Worm (Caenorhabditis elegans) whole organism, late embryonic: ENCODE data around the gene scl-7.

Experiments
- C38D4.7 ChIP-seq: fragments of 200-800 bp; sonication (Bioruptor generic); optimal IDR thresholded peaks from 2 replicates; lab custom pipeline; 2018; ENCODE audit warnings: mild to moderate bottlenecking, missing genetic modification characterization, moderate library complexity, missing compliant biosample characterization
- F13H6.1 ChIP-seq: sonication (generic microtip); optimal IDR thresholded peaks from 2 replicates; lab custom pipeline; 2016; ENCODE audit warnings: missing genetic modification characterization, missing compliant biosample characterization
- K09A11.1 ChIP-seq: sonication (generic microtip); optimal IDR thresholded peaks from 2 replicates; lab custom pipeline; 2017; ENCODE audit warnings: antibody characterized with exemption, mild to moderate bottlenecking, missing genetic modification characterization, missing compliant biosample characterization; ENCODE audit not compliant: insufficient read depth
- T23F11.4 ChIP-seq: fragments of 200-800 bp; sonication (Bioruptor generic); optimal IDR thresholded peaks from 2 replicates; lab custom pipeline; 2018; ENCODE audit warnings: mild to moderate bottlenecking, missing genetic modification characterization, missing compliant biosample characterization
- ahr-1 ChIP-seq: sonication (generic microtip); optimal IDR thresholded peaks from 2 replicates; lab custom pipeline; 2016; ENCODE audit warnings: missing genetic modification characterization, missing compliant biosample characterization
- ceh-18 ChIP-seq: sonication (generic microtip); optimal IDR thresholded peaks from 2 replicates; lab custom pipeline; 2016; ENCODE audit warnings: missing genetic modification characterization, missing compliant biosample characterization
- ceh-19 ChIP-seq: fragments of 200-800 bp; sonication (Bioruptor generic); optimal IDR thresholded peaks from 2 replicates; lab custom pipeline; 2018; ENCODE audit warnings: mild to moderate bottlenecking, missing genetic modification characterization, missing compliant biosample characterization
- ceh-30 ChIP-seq: fragments of 150-350 bp; optimal IDR thresholded peaks from 2 replicates; lab custom pipeline; 2014; ENCODE audit warnings: missing biosample characterization, missing genetic modification characterization
- ceh-34 ChIP-seq: sonication (generic microtip); optimal IDR thresholded peaks from 2 replicates; lab custom pipeline; 2016; ENCODE audit warnings: mild to moderate bottlenecking, missing genetic modification characterization, missing compliant biosample characterization
- ceh-45 ChIP-seq: fragments of 200-800 bp; sonication (Bioruptor generic); IDR thresholded peaks from 2 replicates; pipeline ENCODE4 v1.3.6; 2022; ENCODE audit warnings: missing genetic modification reagents, missing genetic modification characterization, missing compliant biosample characterization
- ceh-9 ChIP-seq: sonication (generic microtip); optimal IDR thresholded peaks from 2 replicates; lab custom pipeline; 2016; ENCODE audit warnings: mild to moderate bottlenecking, missing genetic modification characterization, inconsistent platforms, missing compliant biosample characterization
- che-1 ChIP-seq: sonication (generic microtip); optimal IDR thresholded peaks from 2 replicates; lab custom pipeline; 2016; ENCODE audit warnings: mild to moderate bottlenecking, missing genetic modification characterization, missing compliant biosample characterization
- dve-1 ChIP-seq: sonication (generic microtip); optimal IDR thresholded peaks from 2 replicates; lab custom pipeline; 2017; ENCODE audit warnings: antibody characterized with exemption, mild to moderate bottlenecking, missing genetic modification characterization, missing compliant biosample characterization
- elt-4 ChIP-seq: sonication (generic microtip); optimal IDR thresholded peaks from 2 replicates; lab custom pipeline; 2016; ENCODE audit warnings: missing genetic modification characterization, missing compliant biosample characterization
- ets-4 ChIP-seq: sonication (generic microtip); optimal IDR thresholded peaks from 2 replicates; lab custom pipeline; 2016; ENCODE audit warnings: missing genetic modification characterization, missing compliant biosample characterization
- eyg-1 ChIP-seq: sonication (generic microtip); optimal IDR thresholded peaks from 2 replicates; lab custom pipeline; 2016; ENCODE audit warnings: missing genotype, missing genetic modification characterization, missing compliant biosample characterization
- gmeb-2 ChIP-seq: sonication (generic microtip); optimal IDR thresholded peaks from 2 replicates; lab custom pipeline; 2016; ENCODE audit warnings: missing genetic modification characterization, inconsistent platforms, missing compliant biosample characterization
- hlh-6 ChIP-seq: sonication (generic microtip); optimal IDR thresholded peaks from 2 replicates; lab custom pipeline; 2016; ENCODE audit warnings: missing genotype, missing genetic modification characterization, missing compliant biosample characterization
- lin-11 ChIP-seq: fragments of 200-800 bp; sonication (Bioruptor generic); optimal IDR thresholded peaks from 2 replicates; lab custom pipeline; 2018; ENCODE audit warnings: mild to moderate bottlenecking, missing genetic modification characterization, missing compliant biosample characterization
- madf-2 ChIP-seq: sonication (generic microtip); optimal IDR thresholded peaks from 2 replicates; lab custom pipeline; 2017; ENCODE audit warnings: missing genetic modification characterization, missing compliant biosample characterization
- nfya-1 ChIP-seq: sonication (generic microtip); optimal IDR thresholded peaks from 2 replicates; lab custom pipeline; 2017; ENCODE audit warnings: missing genetic modification characterization, mild to moderate bottlenecking, missing compliant biosample characterization, antibody characterized with exemption, moderate library complexity
- nhr-11 ChIP-seq: fragments of 150-350 bp; optimal IDR thresholded peaks from 2 replicates; lab custom pipeline; 2014; ENCODE audit warnings: missing biosample characterization, missing genetic modification characterization
- pat-9 ChIP-seq: fragments of 200-800 bp; sonication (Bioruptor generic); optimal IDR thresholded peaks from 2 replicates; lab custom pipeline; 2018; ENCODE audit warnings: mild to moderate bottlenecking, missing genetic modification characterization, moderate library complexity, missing compliant biosample characterization
- pha-4 ChIP-seq: fragments of 150-350 bp; optimal IDR thresholded peaks from 2 replicates; lab custom pipeline; 2018; ENCODE audit warnings: missing biosample characterization, missing genetic modification reagents, missing genetic modification characterization
- pqm-1 ChIP-seq: sonication (generic microtip); optimal IDR thresholded peaks from 2 replicates; lab custom pipeline; 2016; ENCODE audit warnings: missing genetic modification characterization, missing compliant biosample characterization
- ref-2 ChIP-seq: sonication (generic microtip); optimal IDR thresholded peaks from 2 replicates; lab custom pipeline; 2016; ENCODE audit warnings: missing genetic modification characterization, missing compliant biosample characterization
- sox-2 ChIP-seq: fragments of 200-800 bp; sonication (Bioruptor generic); IDR thresholded peaks from 2 replicates; pipeline ENCODE4 v1.3.6; 2022; ENCODE audit warnings: missing genetic modification reagents, missing genetic modification characterization, missing compliant biosample characterization
- sox-4 ChIP-seq: sonication (generic microtip); optimal IDR thresholded peaks from 2 replicates; lab custom pipeline; 2017; ENCODE audit warnings: mild to moderate bottlenecking, missing genetic modification characterization, inconsistent platforms, missing compliant biosample characterization
- syd-9 ChIP-seq: sonication (generic microtip); optimal IDR thresholded peaks from 2 replicates; lab custom pipeline; 2016; ENCODE audit warnings: mild to moderate bottlenecking, missing genetic modification characterization, moderate library complexity, missing compliant biosample characterization
- unc-3 ChIP-seq, 2 experiments: fragments of 200-800 bp in 1 of 2; sonication (Bioruptor generic) in 1 of 2; sonication (generic microtip) in 1 of 2; conservative IDR thresholded peaks in 1 of 2; optimal IDR thresholded peaks in 1 of 2; 2 replicates each; pipeline versions ENCODE4 v1.3.6 to Lab custom; 2016 to 2022; ENCODE audit warnings: missing compliant biosample characterization in 2 of 2, missing genetic modification characterization in 2 of 2, missing genetic modification reagents in 1 of 2
- unc-42 ChIP-seq: sonication (generic microtip); optimal IDR thresholded peaks from 2 replicates; lab custom pipeline; 2016; ENCODE audit warnings: missing genotype, missing genetic modification characterization, missing compliant biosample characterization
- unc-55 ChIP-seq: sonication (generic microtip); optimal IDR thresholded peaks from 2 replicates; lab custom pipeline; 2017; ENCODE audit warnings: missing biosample characterization, missing genetic modification reagents, missing genetic modification characterization
- unc-86 ChIP-seq: sonication (generic microtip); optimal IDR thresholded peaks from 2 replicates; lab custom pipeline; 2016; ENCODE audit warnings: missing genetic modification characterization, missing compliant biosample characterization
- zip-5 ChIP-seq: sonication (generic microtip); optimal IDR thresholded peaks from 2 replicates; lab custom pipeline; 2016; ENCODE audit warnings: missing genetic modification characterization, missing compliant biosample characterization

The scl-7 gene

DNA sequence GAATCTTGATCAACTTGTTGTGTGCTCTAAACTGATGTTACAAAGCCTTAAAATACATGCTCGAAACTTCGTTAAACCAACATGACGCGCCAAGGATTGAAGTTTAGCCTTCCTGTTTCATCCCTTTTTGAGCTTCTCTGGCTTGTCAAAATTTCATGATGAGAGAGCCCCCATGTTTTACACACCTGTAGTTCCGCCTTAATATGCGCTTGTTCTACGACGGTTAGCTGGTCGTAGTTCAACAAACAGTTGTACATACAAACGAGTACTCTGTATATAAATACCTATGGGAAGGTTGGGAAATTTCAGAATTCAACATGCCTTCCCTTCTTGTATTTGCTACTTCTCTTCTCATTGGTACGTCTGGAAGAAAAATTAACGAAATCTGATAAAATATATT lies 1.8 kb upstream of the scl-7 start, which contains the start of gene scl-6:
scl-6 (plus strand) TSS at position 301 of the 400 bp plus-strand sequence.
- TF ChIP-seq pqm-1 (no peak), che-1 (tag; lab: Kevin White, UChicago) (no peak), unc-42 (tag; lab: Kevin White, UChicago) (no peak), ceh-45 (GFP tag; lab: Robert Waterston, UW) (no peak), ahr-1 (no peak)

DNA sequence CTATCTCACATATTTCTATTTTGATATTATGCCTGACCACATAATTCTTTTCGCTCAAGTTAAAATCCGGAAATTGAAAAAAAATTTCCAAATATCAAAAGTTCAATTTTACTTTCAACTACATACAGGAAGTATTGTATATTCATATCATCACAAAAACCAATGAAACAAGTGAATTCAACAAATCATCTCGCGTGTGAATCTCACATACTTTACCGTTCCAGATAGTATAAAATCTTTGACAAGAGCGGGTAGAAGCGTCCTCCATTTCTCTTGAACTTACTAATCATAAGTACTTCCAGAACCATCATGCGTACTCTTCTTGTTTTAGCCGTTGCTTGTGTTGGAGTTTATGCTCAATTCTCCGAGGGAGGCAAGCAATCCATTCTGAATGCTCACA lies 1.2 kb downstream of the scl-7 start, which contains the start of gene scl-8:
scl-8 (plus strand) TSS at position 301 of the 400 bp plus-strand sequence.
- TF ChIP-seq ahr-1 = no peak

DNA sequence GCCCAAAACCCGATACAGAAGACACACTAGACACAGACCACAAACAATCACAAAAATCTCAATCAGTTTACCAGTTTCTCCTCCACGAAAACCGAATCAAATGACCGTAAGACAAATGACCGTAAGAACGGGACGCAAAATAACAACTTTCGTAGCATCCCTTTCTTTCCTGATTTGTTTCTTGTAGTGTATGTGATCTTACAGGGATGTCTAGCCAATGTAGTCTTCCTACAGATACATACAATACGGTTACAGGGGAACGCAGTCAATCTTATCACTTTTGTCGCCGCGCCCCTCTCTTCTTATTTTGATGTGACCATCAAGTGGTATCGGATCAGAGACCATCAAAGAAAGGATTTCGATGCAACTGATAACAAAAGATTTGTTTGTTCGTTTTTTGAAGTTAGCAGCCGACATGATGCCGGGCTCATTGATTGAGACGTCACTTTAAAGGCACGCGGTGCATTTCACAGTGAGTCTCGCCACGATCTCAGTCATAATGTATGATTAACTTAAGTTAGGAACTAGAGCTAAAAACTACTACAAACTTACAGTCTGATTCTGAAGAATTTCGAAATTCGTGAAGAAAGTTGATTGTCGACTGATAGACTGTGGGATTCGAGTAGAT lies 5.5 kb downstream of the scl-7 start:
- TF ChIP-seq pha-4 (no peak), lin-11 (tag; lab: Kevin White, UChicago) (no peak), eyg-1 (tag; lab: Kevin White, UChicago) (no peak), elt-4 (tag; lab: Kevin White, UChicago) (no peak), C38D4.7 (GFP tag; lab: Kevin White, UChicago) (no peak), unc-86 (tag; lab: Kevin White, UChicago) (no peak), madf-2 (tag; lab: Kevin White, UChicago) (no peak), sox-2 (GFP tag; lab: Robert Waterston, UW) (no peak), ceh-9 (tag; lab: Kevin White, UChicago) (no peak), nhr-11 (no peak), unc-42 (tag; lab: Kevin White, UChicago) (no peak), ceh-30 (tag; lab: Kevin White, UChicago) (no peak), syd-9 (tag; lab: Kevin White, UChicago) (no peak), pat-9 (tag; lab: Kevin White, UChicago) (no peak), che-1 (tag; lab: Kevin White, UChicago) (no peak)
- TF ChIP-seq, all 69 proteins: peak for 0

DNA sequence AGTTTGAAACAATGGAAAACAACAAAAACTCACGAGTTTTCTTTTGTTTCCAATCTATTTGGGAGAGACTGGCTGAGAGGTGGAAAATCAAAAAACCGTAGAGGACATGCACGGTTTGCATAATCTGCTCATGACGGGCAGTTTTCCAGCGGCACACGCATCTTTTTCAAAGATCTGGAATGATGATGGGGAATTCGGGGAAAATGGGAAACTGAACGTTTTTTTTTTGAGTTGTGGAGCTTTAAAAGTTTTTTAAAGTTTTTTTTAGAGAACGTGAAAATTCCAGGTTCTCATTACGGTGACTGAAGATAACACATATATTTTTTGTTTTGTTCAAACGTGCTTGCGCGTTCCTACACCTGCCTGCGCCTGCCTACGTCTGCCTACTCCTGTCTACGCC lies 6.4 kb downstream of the scl-7 start, which contains the start of gene C39E9.7:
C39E9.7 (minus strand) TSS at position 101 of the 400 bp plus-strand sequence.
- TF ChIP-seq T23F11.4 (GFP tag; lab: Kevin White, UChicago) = no peak
- TF ChIP-seq, all 69 proteins: peak for 0

DNA sequence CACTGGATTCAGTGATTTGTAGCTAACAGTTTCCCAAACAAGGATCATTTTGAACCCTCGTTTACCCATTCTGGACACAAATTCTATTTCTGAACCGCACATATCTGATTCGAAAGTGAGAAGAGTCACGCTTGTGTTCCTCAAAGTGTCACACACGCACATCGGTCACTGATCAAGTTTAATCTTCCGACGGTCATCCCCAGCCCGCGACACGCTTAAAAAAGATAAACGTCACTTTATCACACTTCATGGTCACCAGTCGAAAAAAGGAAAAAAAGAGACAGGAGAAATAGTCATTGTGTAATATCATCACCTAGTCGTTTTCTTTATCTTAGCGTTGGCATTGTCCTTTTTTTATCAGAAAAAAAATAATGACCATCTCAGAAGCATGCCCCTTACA lies 7.5 kb downstream of the scl-7 start:
- TF ChIP-seq K09A11.1 = no peak
- no peak for TF ChIP-seq dve-1 (tag; lab: Kevin White, UChicago)
- no peak for TF ChIP-seq ets-4

DNA sequence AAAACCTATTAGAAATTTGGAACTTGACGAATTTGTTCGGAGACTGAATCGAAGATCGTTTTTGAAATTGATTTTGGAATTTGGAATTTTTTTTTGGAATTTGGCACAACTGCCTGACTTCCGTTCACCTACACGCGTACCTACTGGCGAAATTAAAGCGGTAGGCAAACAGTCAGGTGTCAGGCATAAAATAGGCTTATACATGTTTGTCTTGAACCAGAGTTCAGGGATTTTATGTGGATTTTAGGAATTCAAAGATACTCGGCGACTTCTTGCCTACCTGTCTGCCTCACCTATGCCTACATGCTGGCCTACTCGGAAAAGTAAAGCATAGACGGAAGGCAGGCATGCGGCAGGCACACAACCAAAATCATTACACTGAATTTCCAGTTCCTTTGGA lies 8.1 kb downstream of the scl-7 start:
- no peak for TF ChIP-seq unc-55 (GFP tag; lab: Kevin White, UChicago)
- TF ChIP-seq F13H6.1 (tag; lab: Kevin White, UChicago) = no peak
- no peak for TF ChIP-seq nfya-1
- no peak for TF ChIP-seq unc-3 (GFP tag; conservative IDR thresholded peaks at IDR 0.05; lab: Robert Waterston, UW)
- no peak for TF ChIP-seq unc-3 (tag; optimal IDR thresholded peaks at IDR 0.05; lab: Kevin White, UChicago)
- TF ChIP-seq K09A11.1 = no peak
- no peak for TF ChIP-seq nhr-11
- no peak for TF ChIP-seq ceh-19 (GFP tag; lab: Kevin White, UChicago)
- TF ChIP-seq ceh-30 (tag; lab: Kevin White, UChicago) = no peak
- no peak for TF ChIP-seq eyg-1 (tag; lab: Kevin White, UChicago)
- no peak for TF ChIP-seq gmeb-2 (tag; lab: Kevin White, UChicago)
- no peak for TF ChIP-seq sox-4
- no peak for TF ChIP-seq dve-1 (tag; lab: Kevin White, UChicago)
- no peak for TF ChIP-seq ceh-34
- no peak for TF ChIP-seq ref-2 (tag; lab: Kevin White, UChicago)
- no peak for TF ChIP-seq hlh-6 (tag; lab: Kevin White, UChicago)
- no peak for TF ChIP-seq pat-9 (tag; lab: Kevin White, UChicago)
- no peak for TF ChIP-seq ceh-18 (tag; lab: Kevin White, UChicago)
- TF ChIP-seq zip-5 = no peak
- TF ChIP-seq ahr-1 = no peak
